Worm (Caenorhabditis elegans) whole organism, L2 larva: ENCODE data around the gene hmg-1.1.

Experiments
- ama-1 ChIP-seq: fragments of 150-350 bp; optimal IDR thresholded peaks from 2 replicates; lab custom pipeline; 2018; ENCODE audit warnings: inconsistent platforms
- skn-1 ChIP-seq: sonication (generic microtip); optimal IDR thresholded peaks from 2 replicates; lab custom pipeline; 2017; ENCODE audit warnings: missing biosample characterization, missing genetic modification characterization
- sma-9 ChIP-seq, 2 experiments: fragments of 150-350 bp in 1 of 2; sonication (generic microtip) in 1 of 2; optimal IDR thresholded peaks; 2 replicates each; lab custom pipeline; 2014 to 2016; ENCODE audit warnings: missing genetic modification characterization in 2 of 2, mild to moderate bottlenecking in 1 of 2, missing biosample characterization in 1 of 2, missing compliant biosample characterization in 1 of 2, missing genetic modification reagents in 1 of 2, moderate library complexity in 1 of 2

ce11 chrII:14292519-14292918, 42.0 kb downstream of the hmg-1.1 start, which contains the start of gene Y54G11A.4:
- no peak for TF ChIP-seq ama-1 (lab: Kevin White, UChicago)
- TF ChIP-seq sma-9 (GFP tag; optimal IDR thresholded peaks at IDR 0.05; lab: Kevin White, UChicago) = peak; percentile 58
- no peak for TF ChIP-seq sma-9 (tag; optimal IDR thresholded peaks at IDR 0.05; lab: Kevin White, UChicago)
- TF ChIP-seq skn-1 = no peak
